Fruit fly (Drosophila melanogaster) whole organism, embryonic: Measurements from ENCODE around the gene Dbp73D.

Experiments used
- ATbp ChIP-seq: fragments of 200-800 bp; sonication (Bioruptor generic); optimal IDR thresholded peaks from 2 replicates; lab custom pipeline; 2017; ENCODE audit warnings: missing biosample characterization, mild to moderate bottlenecking, missing genetic modification characterization, missing genetic modification reagents
- Abd-B ChIP-seq: fragments of 200-800 bp; sonication (Bioruptor generic); optimal IDR thresholded peaks from 2 replicates; lab custom pipeline; 2018; ENCODE audit warnings: missing biosample characterization, mild to moderate bottlenecking, missing genetic modification characterization, moderate library complexity
- Atf3 ChIP-seq: fragments of 200-800 bp; sonication (Bioruptor generic); optimal IDR thresholded peaks from 3 replicates; lab custom pipeline; 2016; ENCODE audit warnings: missing biosample characterization, missing genetic modification characterization
- B-H2 ChIP-seq: fragments of 200-800 bp; sonication (Bioruptor generic); optimal IDR thresholded peaks from 2 replicates; lab custom pipeline; 2018; ENCODE audit warnings: missing biosample characterization, mild to moderate bottlenecking, missing genetic modification characterization
- CG10366 ChIP-seq: fragments of 200-800 bp; sonication (Bioruptor generic); IDR thresholded peaks from 2 replicates; pipeline ENCODE4 v1.3.6; 2022; ENCODE audit warnings: missing biosample characterization, missing genetic modification characterization
- CG11456 ChIP-seq: fragments of 200-800 bp; sonication (Bioruptor generic); IDR thresholded peaks from 3 replicates; pipeline ENCODE4 v1.3.6; 2022; ENCODE audit warnings: missing biosample characterization, missing genetic modification characterization
- CG11695 ChIP-seq: fragments of 200-800 bp; sonication (Bioruptor generic); IDR thresholded peaks from 3 replicates; pipeline ENCODE4 v1.3.6; 2022; ENCODE audit warnings: missing biosample characterization, missing genetic modification characterization
- CG12104 ChIP-seq: fragments of 200-800 bp; sonication (Bioruptor generic); optimal IDR thresholded peaks from 3 replicates; lab custom pipeline; 2016; ENCODE audit warnings: missing biosample characterization, missing genetic modification characterization
- CG13123 ChIP-seq: fragments of 200-800 bp; sonication (Bioruptor generic); optimal IDR thresholded peaks from 2 replicates; lab custom pipeline; 2016; ENCODE audit warnings: missing biosample characterization, missing genetic modification characterization
- CG1529 ChIP-seq: fragments of 200-800 bp; sonication (Bioruptor generic); optimal IDR thresholded peaks from 3 replicates; lab custom pipeline; 2018; ENCODE audit warnings: missing biosample characterization, missing genetic modification characterization
- CG1603 ChIP-seq: fragments of 200-800 bp; sonication (Bioruptor generic); optimal IDR thresholded peaks from 2 replicates; lab custom pipeline; 2019; ENCODE audit warnings: missing biosample characterization, mild to moderate bottlenecking, missing genetic modification characterization, moderate library complexity
- CG2120 ChIP-seq: fragments of 200-800 bp; sonication (Bioruptor generic); optimal IDR thresholded peaks from 3 replicates; lab custom pipeline; 2016; ENCODE audit warnings: missing biosample characterization, missing genetic modification characterization
- CG2199 ChIP-seq: fragments of 200-800 bp; sonication (Bioruptor generic); IDR thresholded peaks from 3 replicates; pipeline ENCODE4 v1.3.6; 2022; ENCODE audit warnings: missing biosample characterization, missing genetic modification characterization
- CG2678 ChIP-seq: fragments of 200-800 bp; sonication (Bioruptor generic); optimal IDR thresholded peaks from 3 replicates; lab custom pipeline; 2019; ENCODE audit warnings: missing biosample characterization, mild to moderate bottlenecking, missing genetic modification characterization, moderate library complexity
- CG2712 ChIP-seq: fragments of 200-800 bp; optimal IDR thresholded peaks from 3 replicates; lab custom pipeline; 2019; ENCODE audit warnings: missing biosample characterization, mild to moderate bottlenecking, missing genetic modification characterization, moderate library complexity
- CG2889 ChIP-seq: fragments of 200-800 bp; sonication (Bioruptor generic); IDR thresholded peaks from 3 replicates; pipeline ENCODE4 v1.3.6; 2022; ENCODE audit warnings: missing biosample characterization, missing genetic modification characterization
- CG34224 ChIP-seq: fragments of 200-800 bp; sonication (Bioruptor generic); IDR thresholded peaks from 3 replicates; pipeline ENCODE4 v1.3.6; 2022; ENCODE audit warnings: missing biosample characterization, missing genetic modification characterization; ENCODE audit not compliant: partially characterized antibody
- CG34422 ChIP-seq: fragments of 200-800 bp; sonication (Bioruptor generic); IDR thresholded peaks from 3 replicates; pipeline ENCODE4 v1.3.6; 2022; ENCODE audit warnings: missing biosample characterization, missing genetic modification characterization
- CG3995 ChIP-seq: fragments of 200-800 bp; sonication (Bioruptor generic); optimal IDR thresholded peaks from 3 replicates; lab custom pipeline; 2016; ENCODE audit warnings: missing biosample characterization, missing genetic modification characterization
- CoRest ChIP-seq: fragments of 200-800 bp; sonication (Bioruptor generic); optimal IDR thresholded peaks from 3 replicates; lab custom pipeline; 2018; ENCODE audit warnings: missing biosample characterization, mild to moderate bottlenecking, missing genetic modification characterization, moderate library complexity
- D19B ChIP-seq: fragments of 200-800 bp; sonication (Bioruptor generic); optimal IDR thresholded peaks from 2 replicates; lab custom pipeline; 2017; ENCODE audit warnings: missing biosample characterization, mild to moderate bottlenecking, missing genetic modification characterization
- Dbx ChIP-seq: fragments of 200-800 bp; sonication (Bioruptor generic); IDR thresholded peaks from 3 replicates; pipeline ENCODE4 v1.3.6; 2022; ENCODE audit warnings: missing biosample characterization, missing genetic modification characterization
- GATAe ChIP-seq: fragments of 200-800 bp; sonication (Bioruptor generic); conservative IDR thresholded peaks from 2 replicates; pipeline ENCODE4 v1.3.6; 2022; ENCODE audit warnings: missing biosample characterization, missing genetic modification characterization
- Gsc ChIP-seq: fragments of 200-800 bp; sonication (Bioruptor generic); IDR thresholded peaks from 2 replicates; pipeline ENCODE4 v1.3.6; 2022; ENCODE audit warnings: missing biosample characterization, missing genetic modification characterization
- Hsf ChIP-seq: fragments of 200-800 bp; sonication (Bioruptor generic); optimal IDR thresholded peaks from 3 replicates; lab custom pipeline; 2016; ENCODE audit warnings: missing biosample characterization, missing genetic modification characterization
- Med ChIP-seq: fragments of 200-800 bp; sonication (Bioruptor generic); peaks from one replicate; lab custom pipeline; 2016; ENCODE audit warnings: missing biosample characterization, missing genetic modification characterization, mild to moderate bottlenecking, inconsistent platforms, moderate library complexity
- Neu2 ChIP-seq: fragments of 200-800 bp; sonication (Bioruptor generic); optimal IDR thresholded peaks from 3 replicates; lab custom pipeline; 2016; ENCODE audit warnings: missing biosample characterization, missing genetic modification characterization, borderline replicate concordance
- Nf-YB ChIP-seq: fragments of 200-800 bp; sonication (Bioruptor generic); optimal IDR thresholded peaks from 3 replicates; lab custom pipeline; 2019; ENCODE audit warnings: missing biosample characterization, mild to moderate bottlenecking, missing genetic modification characterization, moderate library complexity
- Pdp1 ChIP-seq, 2 experiments: fragments of 200-800 bp; sonication (Bioruptor generic); optimal IDR thresholded peaks; 3 replicates each; lab custom pipeline; 2016; ENCODE audit warnings: missing biosample characterization in 2 of 2, missing genetic modification characterization in 2 of 2, mild to moderate bottlenecking in 1 of 2, moderate library complexity in 1 of 2
- Rfx ChIP-seq: fragments of 200-800 bp; sonication (Bioruptor generic); IDR thresholded peaks from 2 replicates; pipeline ENCODE4 v1.3.6; 2022; ENCODE audit warnings: missing biosample characterization, missing genetic modification characterization
- Vsx1 ChIP-seq: fragments of 200-800 bp; sonication (Bioruptor generic); optimal IDR thresholded peaks from 2 replicates; lab custom pipeline; 2017; ENCODE audit warnings: missing biosample characterization, mild to moderate bottlenecking, missing genetic modification characterization, missing genetic modification reagents
- ato ChIP-seq: fragments of 200-800 bp; sonication (Bioruptor generic); IDR thresholded peaks from 2 replicates; pipeline ENCODE4 v1.3.6; 2022; ENCODE audit warnings: missing biosample characterization, missing genetic modification characterization; ENCODE audit not compliant: partially characterized antibody
- bbx ChIP-seq: fragments of 200-800 bp; sonication (Bioruptor generic); IDR thresholded peaks from 2 replicates; pipeline ENCODE4 v1.3.6; 2022; ENCODE audit warnings: missing biosample characterization, missing genetic modification characterization; ENCODE audit not compliant: partially characterized antibody
- cato ChIP-seq: fragments of 200-800 bp; sonication (Bioruptor generic); optimal IDR thresholded peaks from 2 replicates; lab custom pipeline; 2016; ENCODE audit warnings: missing biosample characterization, missing genetic modification characterization, borderline replicate concordance
- cwo ChIP-seq: fragments of 200-800 bp; sonication (Bioruptor generic); optimal IDR thresholded peaks from 3 replicates; lab custom pipeline; 2017; ENCODE audit warnings: missing biosample characterization, missing genetic modification characterization, mild to moderate bottlenecking, moderate library complexity, missing genetic modification reagents
- da ChIP-seq: fragments of 200-800 bp; sonication (Bioruptor generic); optimal IDR thresholded peaks from 2 replicates; lab custom pipeline; 2016; ENCODE audit warnings: missing biosample characterization, missing genetic modification characterization
- dmrt11E ChIP-seq: fragments of 200-800 bp; sonication (Bioruptor generic); optimal IDR thresholded peaks from 3 replicates; lab custom pipeline; 2018; ENCODE audit warnings: missing biosample characterization, mild to moderate bottlenecking, missing genetic modification characterization, moderate library complexity
- insv ChIP-seq, 2 experiments: fragments of 200-800 bp; sonication (Bioruptor generic); optimal IDR thresholded peaks; 3 replicates each; lab custom pipeline; 2016 to 2018; ENCODE audit warnings: missing biosample characterization in 2 of 2, missing genetic modification characterization in 2 of 2
- nerfin-2 ChIP-seq: fragments of 200-800 bp; sonication (Bioruptor generic); IDR thresholded peaks from 2 replicates; pipeline ENCODE4 v1.3.6; 2022; ENCODE audit warnings: missing biosample characterization, missing genetic modification characterization; ENCODE audit not compliant: partially characterized antibody
- onecut ChIP-seq: fragments of 200-800 bp; sonication (Bioruptor generic); IDR thresholded peaks from 2 replicates; pipeline ENCODE4 v1.3.6; 2022; ENCODE audit warnings: missing biosample characterization, missing genetic modification characterization
- pan ChIP-seq, 4 experiments: fragments of >200 bp in 3 of 4; fragments of 200-800 bp in 1 of 4; sonication (Bioruptor generic) in 1 of 4; optimal IDR thresholded peaks in 3 of 4; IDR thresholded peaks in 1 of 4; 2 replicates each; pipeline versions ENCODE4 v1.3.6 to Lab custom; 2017 to 2022; ENCODE audit warnings: missing biosample characterization in 2 of 4, missing genetic modification characterization in 2 of 4, mixed read lengths in 1 of 4
- shn ChIP-seq: fragments of 200-800 bp; sonication (Bioruptor generic); optimal IDR thresholded peaks from 3 replicates; lab custom pipeline; 2016; ENCODE audit warnings: missing biosample characterization, missing genetic modification characterization
- slbo ChIP-seq: fragments of 200-800 bp; sonication (Bioruptor generic); IDR thresholded peaks from 2 replicates; pipeline ENCODE4 v1.3.6; 2022; ENCODE audit warnings: missing biosample characterization, missing genetic modification characterization
- so ChIP-seq: fragments of 200-800 bp; sonication (Bioruptor generic); IDR thresholded peaks from 3 replicates; pipeline ENCODE4 v1.3.6; 2022; ENCODE audit warnings: missing biosample characterization, missing genetic modification characterization
- tin ChIP-seq: fragments of 200-800 bp; sonication (Bioruptor generic); optimal IDR thresholded peaks from 3 replicates; lab custom pipeline; 2016; ENCODE audit warnings: missing biosample characterization, missing genetic modification characterization
- tna ChIP-seq: fragments of 200-800 bp; sonication (Bioruptor generic); IDR thresholded peaks from 2 replicates; pipeline ENCODE4 v1.3.6; 2022; ENCODE audit warnings: missing biosample characterization, missing genetic modification characterization; ENCODE audit not compliant: partially characterized antibody
- z ChIP-seq: fragments of 200-800 bp; sonication (Bioruptor generic); IDR thresholded peaks from 3 replicates; pipeline ENCODE4 v1.3.6; 2022; ENCODE audit warnings: missing biosample characterization, missing genetic modification characterization

The Dbp73D gene

DNA sequence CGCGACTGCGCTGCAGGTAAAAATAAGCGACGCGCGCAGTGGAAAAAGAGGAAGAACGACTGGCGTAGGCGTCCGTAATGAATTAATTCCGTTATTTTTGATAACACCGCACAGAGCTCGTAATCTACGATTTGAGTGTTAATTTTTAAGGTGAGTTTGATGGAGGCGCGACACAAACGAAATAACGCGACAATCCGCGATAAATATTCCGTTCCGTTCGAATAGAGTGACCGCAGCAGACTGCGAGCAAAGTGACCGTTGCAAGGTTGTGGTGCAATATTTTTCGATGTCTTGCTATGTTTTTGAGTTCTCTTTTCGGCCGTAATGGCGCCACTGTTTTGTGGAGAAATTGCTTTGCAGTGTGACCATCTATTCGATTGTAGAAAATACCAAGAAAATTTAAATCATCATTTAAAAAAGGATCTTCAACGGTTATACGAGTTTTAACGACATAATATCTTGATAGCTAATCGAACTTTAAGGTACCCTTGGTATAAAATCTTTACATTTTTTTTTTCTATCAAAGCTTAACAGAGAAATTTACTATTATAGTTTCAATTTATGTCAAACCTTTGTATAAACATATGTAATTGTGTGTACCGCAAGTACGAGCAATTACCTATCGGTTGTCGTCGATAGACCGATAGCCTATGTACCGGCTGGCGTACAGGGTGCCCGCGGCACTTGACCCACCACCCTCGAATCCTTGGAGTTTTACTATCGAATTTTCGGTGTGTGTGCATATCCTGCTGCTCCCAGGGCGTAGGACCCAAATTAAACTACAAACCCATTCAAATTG lies 19.0 kb downstream of the Dbp73D start, which contains the start of the genes CG43954, Lasp and Dab (continued):
- TF ChIP-seq so (GFP tag; lab: Robert Waterston, UW) (peak; percentile 60; the same call in 2 of the 3 replicates), CG13123 (peak; percentile 2), D19B (no peak), CG1529 (GFP tag; lab: Kevin White, UChicago) (no peak), slbo (GFP tag; lab: Robert Waterston, UW) (peak; percentile 47), pan (optimal IDR thresholded peaks at IDR 0.05; lab: Kevin White, UChicago) (no peak), pan (GFP tag; optimal IDR thresholded peaks at IDR 0.05 in 1 of 2, IDR thresholded peaks at IDR 0.05 in 1 of 2) (peak in 1 of 2 experiments; percentile 51), CG3995 (GFP tag; lab: Kevin White, UChicago) (peak; percentile 88), CG2120 (GFP tag; lab: Kevin White, UChicago) (no peak), CG10366 (GFP tag; lab: Robert Waterston, UW) (peak; percentile 17; the same call in 1 of the 2 replicates), dmrt11E (tag; lab: Kevin White, UChicago) (no peak), ato (peak; percentile 49), CG1603 (tag; lab: Kevin White, UChicago) (peak; percentile 77), z (peak; percentile 58; the same call in 2 of the 3 replicates), CG11695 (GFP tag; lab: Robert Waterston, UW) (no peak), Hsf (GFP tag; lab: Kevin White, UChicago) (peak; percentile 38), insv (GFP tag; optimal IDR thresholded peaks at IDR 0.05; lab: Kevin White, UChicago) (peak in 1 of 2 experiments; percentile 23), da (GFP tag; lab: Kevin White, UChicago) (no peak), Neu2 (GFP tag; lab: Kevin White, UChicago) (no peak), Gsc (no peak), CG2199 (GFP tag; lab: Robert Waterston, UW) (peak; percentile 81; the same call in 1 of the 3 replicates), nerfin-2 (GFP tag; lab: Robert Waterston, UW) (peak; percentile 69), shn (peak; percentile 9), Atf3 (no peak), tin (peak; percentile 29), Nf-YB (GFP tag; lab: Kevin White, UChicago) (no peak), CG2712 (tag; lab: Kevin White, UChicago) (peak; percentile 48), Abd-B (GFP tag; lab: Kevin White, UChicago) (no peak), Pdp1 (GFP tag; optimal IDR thresholded peaks at IDR 0.05; lab: Kevin White, UChicago) (peak in 1 of 2 experiments; percentile 70), onecut (peak; percentile 37; the same call in 1 of the 2 replicates), CG11456 (GFP tag; lab: Robert Waterston, UW) (peak; percentile 75), CG34224 (GFP tag; lab: Robert Waterston, UW) (no peak), CoRest (peak; percentile 21), CG12104 (GFP tag; lab: Kevin White, UChicago) (no peak), Med (peak; percentile 89), GATAe (GFP tag; lab: Robert Waterston, UW) (no peak), Rfx (GFP tag; lab: Robert Waterston, UW) (peak; percentile 57), Dbx (GFP tag; lab: Robert Waterston, UW) (peak; percentile 26; the same call in 1 of the 3 replicates), B-H2 (GFP tag; lab: Kevin White, UChicago) (peak; percentile 47), CG34422 (GFP tag; lab: Robert Waterston, UW) (no peak), Vsx1 (GFP tag; lab: Kevin White, UChicago) (peak; percentile 49), bbx (GFP tag; lab: Robert Waterston, UW) (peak; percentile 56), CG2889 (GFP tag; lab: Robert Waterston, UW) (no peak), tna (peak; percentile 8; the same call in 1 of the 2 replicates), ATbp (GFP tag; lab: Kevin White, UChicago) (no peak), cwo (GFP tag; lab: Kevin White, UChicago) (peak; percentile 2), CG2678 (tag; lab: Kevin White, UChicago) (peak; percentile 18), cato (GFP tag; lab: Kevin White, UChicago) (no peak)
